Fruit fly (Drosophila melanogaster) whole organism, embryonic: ENCODE results near the gene Or9a.

ENCODE experiments used
- Pdp1 ChIP-seq, 2 experiments: fragments of 200-800 bp; sonication (Bioruptor generic); optimal IDR thresholded peaks; 3 replicates each; lab custom pipeline; 2016; ENCODE audit warnings: missing biosample characterization in 2 of 2, missing genetic modification characterization in 2 of 2, mild to moderate bottlenecking in 1 of 2, moderate library complexity in 1 of 2
- gce ChIP-seq: fragments of 200-800 bp; sonication (Bioruptor generic); IDR thresholded peaks from 3 replicates; pipeline ENCODE4 v1.3.6; 2022; ENCODE audit warnings: missing biosample characterization, missing genetic modification characterization

DNA sequence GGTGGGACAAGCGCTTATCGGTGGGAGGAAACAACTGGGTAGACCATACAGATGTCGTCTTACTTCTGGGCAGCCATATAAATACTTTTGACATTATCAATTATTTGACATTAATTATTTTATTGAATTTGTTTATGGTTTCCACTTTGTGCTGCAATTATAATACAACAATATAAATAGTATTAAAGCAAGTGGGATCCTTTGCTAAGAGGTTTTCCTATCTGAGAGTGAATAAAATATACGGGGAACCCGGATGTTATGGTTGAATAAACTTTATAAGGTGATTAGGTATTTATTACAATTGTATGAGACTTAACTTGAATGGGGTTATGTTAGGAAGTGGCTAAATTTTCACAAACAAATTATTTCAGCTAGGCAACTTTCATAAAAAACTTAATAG is 27.6 kb upstream of the Or9a start, which contains the start of gene CG32687:
- no peak for TF ChIP-seq Pdp1 (GFP tag; optimal IDR thresholded peaks at IDR 0.05; lab: Kevin White, UChicago)
- TF ChIP-seq gce (GFP tag; lab: Robert Waterston, UW) = no peak
